Fruit fly (Drosophila melanogaster) whole organism, embryonic: ENCODE measurements around the gene Tim17a2.

Source experiments
- CG11093 ChIP-seq: fragments of 200-800 bp; sonication (Bioruptor generic); IDR thresholded peaks from 3 replicates; pipeline ENCODE4 v1.3.6; 2022; ENCODE audit warnings: missing biosample characterization, missing genetic modification characterization
- CG12155 ChIP-seq: fragments of 200-800 bp; sonication (Bioruptor generic); optimal IDR thresholded peaks from 3 replicates; lab custom pipeline; 2016; ENCODE audit warnings: missing biosample characterization, missing genetic modification characterization
- CG12219 ChIP-seq: fragments of 200-800 bp; sonication (Bioruptor generic); optimal IDR thresholded peaks from 3 replicates; lab custom pipeline; 2018; ENCODE audit warnings: missing biosample characterization, mild to moderate bottlenecking, missing genetic modification characterization
- CG13296 ChIP-seq: fragments of 200-800 bp; sonication (Bioruptor generic); optimal IDR thresholded peaks from 3 replicates; lab custom pipeline; 2018; ENCODE audit warnings: missing biosample characterization, mild to moderate bottlenecking, missing genetic modification characterization
- CG1529 ChIP-seq: fragments of 200-800 bp; sonication (Bioruptor generic); optimal IDR thresholded peaks from 3 replicates; lab custom pipeline; 2018; ENCODE audit warnings: missing biosample characterization, missing genetic modification characterization
- CG17829 ChIP-seq: fragments of 200-800 bp; optimal IDR thresholded peaks from 2 replicates; lab custom pipeline; 2019; ENCODE audit warnings: missing biosample characterization, mild to moderate bottlenecking, missing genetic modification characterization, moderate library complexity
- CG2129 ChIP-seq: fragments of 200-800 bp; sonication (Bioruptor generic); IDR thresholded peaks from 2 replicates; pipeline ENCODE4 v1.3.6; 2022; ENCODE audit warnings: missing biosample characterization, missing genetic modification characterization; ENCODE audit not compliant: partially characterized antibody
- CG3838 ChIP-seq: fragments of 200-800 bp; sonication (Bioruptor generic); optimal IDR thresholded peaks from 3 replicates; lab custom pipeline; 2016; ENCODE audit warnings: missing biosample characterization, missing genetic modification characterization
- CG43689 ChIP-seq: fragments of 200-800 bp; sonication (Bioruptor generic); IDR thresholded peaks from 2 replicates; pipeline ENCODE4 v1.3.6; 2022; ENCODE audit warnings: missing biosample characterization, missing genetic modification characterization
- CG4707 ChIP-seq: fragments of 200-800 bp; sonication (Bioruptor generic); optimal IDR thresholded peaks from 2 replicates; lab custom pipeline; 2018; ENCODE audit warnings: missing biosample characterization, mild to moderate bottlenecking, missing genetic modification characterization, moderate library complexity
- CG6654 ChIP-seq: fragments of 200-800 bp; sonication (Bioruptor generic); optimal IDR thresholded peaks from 2 replicates; lab custom pipeline; 2017; ENCODE audit warnings: missing biosample characterization, mild to moderate bottlenecking, missing genetic modification characterization
- CG7745 ChIP-seq: fragments of 200-800 bp; sonication (Bioruptor generic); optimal IDR thresholded peaks from 2 replicates; lab custom pipeline; 2018; ENCODE audit warnings: missing biosample characterization, mild to moderate bottlenecking, missing genetic modification characterization, moderate library complexity
- CG9727 ChIP-seq: fragments of 200-800 bp; sonication (Bioruptor generic); optimal IDR thresholded peaks from 3 replicates; lab custom pipeline; 2017; ENCODE audit warnings: missing biosample characterization, mild to moderate bottlenecking, missing genetic modification characterization
- CG9817 ChIP-seq: fragments of 200-800 bp; sonication (Bioruptor generic); optimal IDR thresholded peaks from 2 replicates; lab custom pipeline; 2018; ENCODE audit warnings: missing biosample characterization, mild to moderate bottlenecking, missing genetic modification characterization, moderate library complexity
- Camta ChIP-seq: fragments of 200-800 bp; sonication (Bioruptor generic); optimal IDR thresholded peaks from 2 replicates; lab custom pipeline; 2016; ENCODE audit warnings: missing biosample characterization, missing genetic modification characterization
- D ChIP-seq, 2 experiments: fragments of 200-800 bp in 1 of 2; fragments of >200 bp in 1 of 2; sonication (Bioruptor generic) in 1 of 2; optimal IDR thresholded peaks; 2 replicates in 1 of 2; 3 replicates in 1 of 2; lab custom pipeline; 2017; ENCODE audit warnings: mild to moderate bottlenecking in 1 of 2, missing biosample characterization in 1 of 2, missing genetic modification characterization in 1 of 2, missing genetic modification reagents in 1 of 2
- Dek ChIP-seq: fragments of 200-800 bp; sonication (Bioruptor generic); optimal IDR thresholded peaks from 3 replicates; lab custom pipeline; 2019; ENCODE audit warnings: missing biosample characterization, mild to moderate bottlenecking, missing genetic modification characterization, moderate library complexity
- Doc3 ChIP-seq: fragments of 200-800 bp; sonication (Bioruptor generic); IDR thresholded peaks from 3 replicates; pipeline ENCODE4 v1.3.6; 2022; ENCODE audit warnings: missing biosample characterization, missing genetic modification characterization; ENCODE audit not compliant: partially characterized antibody
- Hsf ChIP-seq: fragments of 200-800 bp; sonication (Bioruptor generic); optimal IDR thresholded peaks from 3 replicates; lab custom pipeline; 2016; ENCODE audit warnings: missing biosample characterization, missing genetic modification characterization
- Med ChIP-seq: fragments of 200-800 bp; sonication (Bioruptor generic); peaks from one replicate; lab custom pipeline; 2016; ENCODE audit warnings: missing biosample characterization, missing genetic modification characterization, mild to moderate bottlenecking, inconsistent platforms, moderate library complexity
- Neu2 ChIP-seq: fragments of 200-800 bp; sonication (Bioruptor generic); optimal IDR thresholded peaks from 3 replicates; lab custom pipeline; 2016; ENCODE audit warnings: missing biosample characterization, missing genetic modification characterization, borderline replicate concordance
- Nf-YC ChIP-seq: fragments of 200-800 bp; optimal IDR thresholded peaks from 3 replicates; lab custom pipeline; 2019; ENCODE audit warnings: missing biosample characterization, mild to moderate bottlenecking, missing genetic modification characterization, moderate library complexity
- Optix ChIP-seq: fragments of 200-800 bp; sonication (Bioruptor generic); IDR thresholded peaks from 3 replicates; pipeline ENCODE4 v1.3.6; 2022; ENCODE audit warnings: missing biosample characterization, missing genetic modification characterization
- Scr ChIP-seq: fragments of 200-800 bp; sonication (Bioruptor generic); IDR thresholded peaks from 2 replicates; pipeline ENCODE4 v1.3.6; 2022; ENCODE audit warnings: missing biosample characterization, missing genetic modification characterization; ENCODE audit not compliant: partially characterized antibody
- Sox100B ChIP-seq: fragments of 200-800 bp; sonication (Bioruptor generic); optimal IDR thresholded peaks from 3 replicates; lab custom pipeline; 2018; ENCODE audit warnings: missing biosample characterization, mild to moderate bottlenecking, missing genetic modification characterization
- Sry-β ChIP-seq: fragments of 200-800 bp; sonication (Bioruptor generic); optimal IDR thresholded peaks from 2 replicates; lab custom pipeline; 2018; ENCODE audit warnings: missing biosample characterization, mild to moderate bottlenecking, missing genetic modification characterization, moderate library complexity
- amos ChIP-seq: fragments of 200-800 bp; sonication (Bioruptor generic); IDR thresholded peaks from 2 replicates; pipeline ENCODE4 v1.3.6; 2022; ENCODE audit warnings: missing biosample characterization, missing genetic modification characterization; ENCODE audit not compliant: partially characterized antibody
- ash1 ChIP-seq: fragments of 200-800 bp; sonication (Bioruptor generic); optimal IDR thresholded peaks from 2 replicates; lab custom pipeline; 2018; ENCODE audit warnings: missing biosample characterization, mild to moderate bottlenecking, missing genetic modification characterization
- ato ChIP-seq: fragments of 200-800 bp; sonication (Bioruptor generic); IDR thresholded peaks from 2 replicates; pipeline ENCODE4 v1.3.6; 2022; ENCODE audit warnings: missing biosample characterization, missing genetic modification characterization; ENCODE audit not compliant: partially characterized antibody
- bcd ChIP-seq: fragments of 200-800 bp; sonication (Bioruptor generic); optimal IDR thresholded peaks from 2 replicates; lab custom pipeline; 2017; ENCODE audit warnings: missing biosample characterization, mild to moderate bottlenecking, missing genetic modification characterization
- crc ChIP-seq: fragments of 200-800 bp; sonication (Bioruptor generic); optimal IDR thresholded peaks from 2 replicates; lab custom pipeline; 2016; ENCODE audit warnings: missing biosample characterization, missing genetic modification characterization
- croc ChIP-seq: fragments of 200-800 bp; sonication (Bioruptor generic); conservative IDR thresholded peaks from 3 replicates; pipeline ENCODE4 v1.3.6; 2022; ENCODE audit warnings: missing biosample characterization, missing genetic modification characterization
- dm ChIP-seq: fragments of 200-800 bp; sonication (Bioruptor generic); optimal IDR thresholded peaks from 3 replicates; lab custom pipeline; 2016; ENCODE audit warnings: missing biosample characterization, missing genetic modification characterization
- esg ChIP-seq: fragments of 200-800 bp; sonication (Bioruptor generic); conservative IDR thresholded peaks from 2 replicates; pipeline ENCODE4 v1.3.6; 2022; ENCODE audit warnings: missing biosample characterization, missing genetic modification characterization
- fd64A ChIP-seq: fragments of 200-800 bp; sonication (Bioruptor generic); optimal IDR thresholded peaks from 3 replicates; lab custom pipeline; 2018; ENCODE audit warnings: missing biosample characterization, mild to moderate bottlenecking, missing genetic modification characterization
- gcm ChIP-seq: fragments of 200-800 bp; sonication (Bioruptor generic); optimal IDR thresholded peaks from 2 replicates; lab custom pipeline; 2019; ENCODE audit warnings: missing biosample characterization, mild to moderate bottlenecking, missing genetic modification characterization, moderate library complexity
- grau ChIP-seq: fragments of 200-800 bp; optimal IDR thresholded peaks from 3 replicates; lab custom pipeline; 2019; ENCODE audit warnings: missing biosample characterization, mild to moderate bottlenecking, missing genetic modification characterization, moderate library complexity
- h ChIP-seq: fragments of >200 bp; optimal IDR thresholded peaks from 2 replicates; lab custom pipeline; 2017
- jing ChIP-seq: fragments of 200-800 bp; sonication (Bioruptor generic); optimal IDR thresholded peaks from 2 replicates; lab custom pipeline; 2018; ENCODE audit warnings: missing biosample characterization, mild to moderate bottlenecking, missing genetic modification characterization
- knrl ChIP-seq: fragments of 200-800 bp; sonication (Bioruptor generic); IDR thresholded peaks from 3 replicates; pipeline ENCODE4 v1.3.6; 2022; ENCODE audit warnings: missing biosample characterization, missing genetic modification characterization; ENCODE audit not compliant: partially characterized antibody
- lola ChIP-seq, 3 experiments: fragments of >200 bp in 2 of 3; fragments of 200-800 bp in 1 of 3; sonication (Bioruptor generic) in 1 of 3; optimal IDR thresholded peaks; 2 replicates each; lab custom pipeline; 2017 to 2019; ENCODE audit warnings: missing biosample characterization in 3 of 3, missing genetic modification characterization in 3 of 3, mild to moderate bottlenecking in 1 of 3, moderate library complexity in 1 of 3
- mam ChIP-seq: fragments of 200-800 bp; sonication (Bioruptor generic); optimal IDR thresholded peaks from 3 replicates; lab custom pipeline; 2016; ENCODE audit warnings: missing biosample characterization, missing genetic modification characterization
- mirr ChIP-seq: fragments of 200-800 bp; sonication (Bioruptor generic); optimal IDR thresholded peaks from 3 replicates; lab custom pipeline; 2018; ENCODE audit warnings: missing biosample characterization, mild to moderate bottlenecking, missing genetic modification characterization
- otp ChIP-seq: fragments of 200-800 bp; sonication (Bioruptor generic); IDR thresholded peaks from 3 replicates; pipeline ENCODE4, ENCODE4 v1.3.6; 2022; ENCODE audit warnings: missing biosample characterization, missing genetic modification characterization
- sd ChIP-seq: fragments of 200-800 bp; sonication (Bioruptor generic); optimal IDR thresholded peaks from 3 replicates; lab custom pipeline; 2018; ENCODE audit warnings: missing biosample characterization, mild to moderate bottlenecking, missing genetic modification characterization, moderate library complexity
- stwl ChIP-seq: fragments of 200-800 bp; sonication (Bioruptor generic); optimal IDR thresholded peaks from 3 replicates; lab custom pipeline; 2018; ENCODE audit warnings: missing biosample characterization, mild to moderate bottlenecking, missing genetic modification characterization, moderate library complexity
- unc-4 ChIP-seq: fragments of 200-800 bp; sonication (Bioruptor generic); IDR thresholded peaks from 2 replicates; pipeline ENCODE4 v1.3.6; 2022; ENCODE audit warnings: missing biosample characterization, missing genetic modification characterization; ENCODE audit not compliant: partially characterized antibody

Tim17a2 gene

DNA sequence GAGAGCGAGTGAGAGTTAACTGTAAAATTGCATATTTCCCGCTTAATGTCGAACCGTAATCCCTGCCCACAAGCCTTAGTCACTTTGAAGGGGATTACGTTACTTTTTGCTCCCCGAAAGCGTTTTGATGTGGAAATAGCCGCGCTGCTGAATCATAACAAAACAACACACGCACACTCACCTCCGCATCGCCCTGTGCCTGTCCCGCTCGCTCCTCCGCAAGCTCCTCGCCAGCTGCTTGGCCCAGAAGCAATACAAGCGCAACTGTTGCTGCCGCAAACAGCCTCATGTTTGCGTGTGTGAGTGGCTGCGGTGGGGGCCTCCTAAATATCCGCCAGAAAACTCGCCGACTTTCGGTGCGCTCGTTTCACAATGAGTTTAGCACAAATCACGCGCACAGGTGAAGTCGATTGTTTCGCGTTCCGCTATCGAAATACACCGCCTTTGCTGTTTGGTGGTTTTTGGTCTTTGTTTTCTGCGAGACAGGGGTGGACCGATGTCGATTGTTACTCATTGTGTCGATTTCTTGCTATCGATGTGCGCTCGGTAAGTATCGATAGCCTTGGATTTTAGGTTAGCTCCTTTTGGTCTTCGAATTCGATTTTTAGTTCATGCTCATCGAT, 11.1 kb downstream of the Tim17a2 start, which contains the start of gene CtsF (continued):
- TF ChIP-seq CG6654 (no peak), esg (GFP tag; lab: Robert Waterston, UW) (no peak), CG11093 (no peak), crc (no peak), CG3838 (GFP tag; lab: Kevin White, UChicago) (no peak), grau (tag; lab: Kevin White, UChicago) (peak; percentile 19), CG12219 (no peak), Sox100B (GFP tag; lab: Kevin White, UChicago) (no peak), CG13296 (GFP tag; lab: Kevin White, UChicago) (peak; percentile 30), Scr (GFP tag; lab: Robert Waterston, UW) (peak; percentile 98), CG12155 (GFP tag; lab: Kevin White, UChicago) (no peak), Sry-β (no peak), gcm (no peak), Hsf (GFP tag; lab: Kevin White, UChicago) (no peak), mam (GFP tag; lab: Kevin White, UChicago) (no peak), bcd (no peak), sd (tag; lab: Kevin White, UChicago) (peak; percentile 36), stwl (tag; lab: Kevin White, UChicago) (peak; percentile 78), D (optimal IDR thresholded peaks at IDR 0.05; lab: Kevin White, UChicago) (peak; percentile 71), D (GFP tag; optimal IDR thresholded peaks at IDR 0.05; lab: Kevin White, UChicago) (no peak), ash1 (GFP tag; lab: Kevin White, UChicago) (no peak), croc (GFP tag; lab: Robert Waterston, UW) (no peak), otp (GFP tag; lab: Robert Waterston, UW) (no peak), CG17829 (peak; percentile 54), knrl (GFP tag; lab: Robert Waterston, UW) (peak; percentile 97), ato (GFP tag; lab: Robert Waterston, UW) (peak; percentile 99), Optix (no peak), CG1529 (GFP tag; lab: Kevin White, UChicago) (no peak), jing (GFP tag; lab: Kevin White, UChicago) (no peak), CG2129 (GFP tag; lab: Robert Waterston, UW) (peak; percentile 93), CG9817 (tag; lab: Kevin White, UChicago) (no peak), CG43689 (GFP tag; lab: Robert Waterston, UW) (no peak), Doc3 (GFP tag; lab: Robert Waterston, UW) (peak; percentile 97), unc-4 (GFP tag; lab: Robert Waterston, UW) (peak; percentile 99), mirr (GFP tag; lab: Kevin White, UChicago) (peak; percentile 17), fd64A (no peak), dm (peak; percentile 29), amos (GFP tag; lab: Robert Waterston, UW) (peak; percentile 99), Camta (GFP tag; lab: Kevin White, UChicago) (peak; percentile 26), CG9727 (GFP tag; lab: Kevin White, UChicago) (no peak), Med (peak; percentile 88), Neu2 (GFP tag; lab: Kevin White, UChicago) (peak; percentile 99), Dek (tag; lab: Kevin White, UChicago) (no peak), CG4707 (GFP tag; lab: Kevin White, UChicago) (no peak), Nf-YC (tag; lab: Kevin White, UChicago) (peak; percentile 49), CG7745 (tag; lab: Kevin White, UChicago) (no peak), h (lab: Kevin White, UChicago) (no peak), lola (GFP tag; optimal IDR thresholded peaks at IDR 0.05; lab: Kevin White, UChicago) (no peak)
